Worm (Caenorhabditis elegans) whole organism, young adult: ENCODE measurements around the gene R07B1.8.
A peak's percentile ranks its signal among the peaks of the same experiment; 100 is the strongest.

Experiments used
- B0336.3 ChIP-seq: fragments of 200-800 bp; sonication (Bioruptor generic); IDR thresholded peaks from 2 replicates; pipeline ENCODE4 v1.3.6; 2022; ENCODE audit warnings: missing genetic modification characterization, missing compliant biosample characterization
- F55B11.4 ChIP-seq: sonication (generic microtip); optimal IDR thresholded peaks from 2 replicates; lab custom pipeline; 2016; ENCODE audit warnings: missing compliant biosample characterization, missing genetic modification characterization, borderline replicate concordance; ENCODE audit not compliant: insufficient read depth
- F57A8.1 ChIP-seq: fragments of 200-800 bp; sonication (Bioruptor generic); optimal IDR thresholded peaks from 2 replicates; lab custom pipeline; 2018; ENCODE audit warnings: mild to moderate bottlenecking, missing genetic modification characterization, moderate library complexity, missing compliant biosample characterization
- K11D2.4 ChIP-seq: fragments of 200-800 bp; sonication (Bioruptor generic); IDR thresholded peaks from 2 replicates; pipeline ENCODE4 v1.3.6; 2022; ENCODE audit warnings: missing genetic modification reagents, missing genetic modification characterization, missing compliant biosample characterization
- K12H6.12 ChIP-seq: fragments of 200-800 bp; sonication (Bioruptor generic); optimal IDR thresholded peaks from 2 replicates; lab custom pipeline; 2018; ENCODE audit warnings: mild to moderate bottlenecking, missing genetic modification characterization, missing compliant biosample characterization
- Y53G8AR.9 ChIP-seq: fragments of 200-800 bp; sonication (Bioruptor generic); conservative IDR thresholded peaks from 2 replicates; pipeline ENCODE4 v1.3.6; 2022; ENCODE audit warnings: missing genetic modification reagents, missing genetic modification characterization, missing compliant biosample characterization
- Y79H2A.3 ChIP-seq: fragments of 200-800 bp; sonication (Bioruptor generic); conservative IDR thresholded peaks from 2 replicates; pipeline ENCODE4 v1.3.6; 2022; ENCODE audit warnings: missing genetic modification reagents, missing genetic modification characterization, missing compliant biosample characterization
- akir-1 ChIP-seq: fragments of 200-800 bp; sonication (Bioruptor generic); optimal IDR thresholded peaks from 2 replicates; lab custom pipeline; 2018; ENCODE audit warnings: mild to moderate bottlenecking, missing genetic modification characterization, moderate library complexity, missing compliant biosample characterization
- attf-6 ChIP-seq: fragments of 200-800 bp; sonication (Bioruptor generic); IDR thresholded peaks from 2 replicates; pipeline ENCODE4 v1.3.6; 2022; ENCODE audit warnings: missing genetic modification reagents, missing genetic modification characterization, missing compliant biosample characterization
- cebp-1 ChIP-seq, 2 experiments: fragments of 200-800 bp in 1 of 2; sonication (Bioruptor generic) in 1 of 2; sonication (generic microtip) in 1 of 2; IDR thresholded peaks in 1 of 2; optimal IDR thresholded peaks in 1 of 2; 2 replicates each; pipeline versions ENCODE4 v1.3.6 to Lab custom; 2017 to 2022; ENCODE audit warnings: missing compliant biosample characterization in 2 of 2, missing genetic modification characterization in 2 of 2, mild to moderate bottlenecking in 1 of 2, missing genetic modification reagents in 1 of 2, moderate library complexity in 1 of 2
- ceh-79 ChIP-seq: sonication (generic microtip); optimal IDR thresholded peaks from 2 replicates; lab custom pipeline; 2017; ENCODE audit warnings: mild to moderate bottlenecking, missing genetic modification characterization, missing compliant biosample characterization
- ceh-91 ChIP-seq: fragments of 200-800 bp; sonication (Bioruptor generic); IDR thresholded peaks from 2 replicates; pipeline ENCODE4 v1.3.6; 2022; ENCODE audit warnings: missing genetic modification reagents, missing genetic modification characterization, missing compliant biosample characterization
- chd-7 ChIP-seq: sonication (generic microtip); optimal IDR thresholded peaks from 2 replicates; lab custom pipeline; 2016; ENCODE audit warnings: mild to moderate bottlenecking, missing genetic modification characterization, moderate library complexity, missing compliant biosample characterization
- efl-1 ChIP-seq: fragments of 150-350 bp; optimal IDR thresholded peaks from 2 replicates; lab custom pipeline; 2014; ENCODE audit warnings: missing biosample characterization, missing genetic modification reagents, missing genetic modification characterization
- egrh-3 ChIP-seq: fragments of 200-800 bp; sonication (Bioruptor generic); IDR thresholded peaks from 2 replicates; pipeline ENCODE4 v1.3.6; 2022; ENCODE audit warnings: missing genetic modification reagents, missing genetic modification characterization, missing compliant biosample characterization
- ets-4 ChIP-seq: fragments of 200-800 bp; sonication (Bioruptor generic); optimal IDR thresholded peaks from 2 replicates; lab custom pipeline; 2018; ENCODE audit warnings: mild to moderate bottlenecking, missing genetic modification characterization, missing compliant biosample characterization
- gei-17 ChIP-seq: fragments of 200-800 bp; sonication (Bioruptor generic); optimal IDR thresholded peaks from 2 replicates; lab custom pipeline; 2018; ENCODE audit warnings: mild to moderate bottlenecking, missing genetic modification characterization, missing compliant biosample characterization
- hlh-12 ChIP-seq: sonication (generic microtip); optimal IDR thresholded peaks from 2 replicates; lab custom pipeline; 2016; ENCODE audit warnings: missing genetic modification characterization, missing compliant biosample characterization
- hmg-20 ChIP-seq: fragments of 200-800 bp; sonication (Bioruptor generic); IDR thresholded peaks from 2 replicates; pipeline ENCODE4 v1.3.6; 2022; ENCODE audit warnings: missing genetic modification reagents, missing genetic modification characterization, missing compliant biosample characterization
- hsf-1 ChIP-seq: fragments of 200-800 bp; sonication (Bioruptor generic); IDR thresholded peaks from 2 replicates; pipeline ENCODE4 v1.3.6; 2022; ENCODE audit warnings: missing genetic modification reagents, missing genetic modification characterization, missing compliant biosample characterization
- let-526 ChIP-seq: fragments of 200-800 bp; sonication (Bioruptor generic); IDR thresholded peaks from 2 replicates; pipeline ENCODE4 v1.3.6; 2022; ENCODE audit warnings: missing genetic modification reagents, missing genetic modification characterization, missing compliant biosample characterization
- let-607 ChIP-seq, 2 experiments: fragments of 200-800 bp in 1 of 2; sonication (Bioruptor generic) in 1 of 2; sonication (generic microtip) in 1 of 2; optimal IDR thresholded peaks; 2 replicates each; lab custom pipeline; 2016 to 2018; ENCODE audit warnings: mild to moderate bottlenecking in 2 of 2, missing compliant biosample characterization in 2 of 2, missing genetic modification characterization in 2 of 2, moderate library complexity in 2 of 2, missing genotype in 1 of 2
- lin-35 ChIP-seq, 3 experiments: fragments of 150-350 bp in 2 of 3; sonication (generic microtip) in 1 of 3; optimal IDR thresholded peaks; 2 replicates each; lab custom pipeline; 2014 to 2018; ENCODE audit warnings: missing biosample characterization in 3 of 3, missing genetic modification characterization in 3 of 3, missing genetic modification reagents in 3 of 3
- lir-1 ChIP-seq: fragments of 200-800 bp; sonication (Bioruptor generic); conservative IDR thresholded peaks from 2 replicates; pipeline ENCODE4 v1.3.6; 2022; ENCODE audit warnings: missing genetic modification reagents, missing genetic modification characterization, missing compliant biosample characterization
- madf-10 ChIP-seq: sonication (generic microtip); optimal IDR thresholded peaks from 2 replicates; lab custom pipeline; 2016; ENCODE audit warnings: mild to moderate bottlenecking, missing genetic modification characterization, missing compliant biosample characterization
- madf-6 ChIP-seq: fragments of 200-800 bp; sonication (Bioruptor generic); IDR thresholded peaks from 2 replicates; pipeline ENCODE4 v1.3.6; 2022; ENCODE audit warnings: missing genetic modification reagents, missing genetic modification characterization, missing compliant biosample characterization
- madf-8 ChIP-seq: fragments of 200-800 bp; sonication (Bioruptor generic); conservative IDR thresholded peaks from 2 replicates; pipeline ENCODE4 v1.3.6; 2022; ENCODE audit warnings: missing genetic modification reagents, missing genetic modification characterization, missing compliant biosample characterization
- mel-28 ChIP-seq: sonication (generic microtip); optimal IDR thresholded peaks from 2 replicates; lab custom pipeline; 2016; ENCODE audit warnings: borderline replicate concordance, mild to moderate bottlenecking, missing genetic modification characterization, missing compliant biosample characterization
- nhr-80 ChIP-seq: sonication (generic microtip); optimal IDR thresholded peaks from 2 replicates; lab custom pipeline; 2016; ENCODE audit warnings: missing genetic modification characterization, missing compliant biosample characterization
- rcor-1 ChIP-seq: fragments of 200-800 bp; sonication (Bioruptor generic); IDR thresholded peaks from 2 replicates; pipeline ENCODE4 v1.3.6; 2022; ENCODE audit warnings: missing genetic modification reagents, missing genetic modification characterization, missing compliant biosample characterization
- rpc-1 ChIP-seq, 2 experiments: fragments of 150-350 bp in 1 of 2; sonication (generic microtip) in 1 of 2; optimal IDR thresholded peaks; 2 replicates each; lab custom pipeline; 2014 to 2018; ENCODE audit warnings: missing biosample characterization in 1 of 2, missing genetic modification characterization in 1 of 2, missing genetic modification reagents in 1 of 2, missing genotype in 1 of 2
- sdz-38 ChIP-seq: sonication (generic microtip); optimal IDR thresholded peaks from 2 replicates; lab custom pipeline; 2016; ENCODE audit warnings: missing genotype, missing genetic modification characterization, missing compliant biosample characterization
- sea-2 ChIP-seq: fragments of 200-800 bp; sonication (Bioruptor generic); IDR thresholded peaks from 2 replicates; pipeline ENCODE4 v1.3.6; 2022; ENCODE audit warnings: missing genetic modification characterization, missing compliant biosample characterization
- snpc-1.3 ChIP-seq: sonication (generic microtip); optimal IDR thresholded peaks from 2 replicates; lab custom pipeline; 2017; ENCODE audit warnings: missing genetic modification characterization, mild to moderate bottlenecking, missing compliant biosample characterization, antibody characterized with exemption, moderate library complexity, missing genotype, missing genetic modification reagents; ENCODE audit not compliant: insufficient read depth
- tlf-1 ChIP-seq: fragments of 200-800 bp; sonication (Bioruptor generic); optimal IDR thresholded peaks from 2 replicates; lab custom pipeline; 2018; ENCODE audit warnings: mild to moderate bottlenecking, missing genetic modification characterization, missing compliant biosample characterization
- zim-3 ChIP-seq: sonication (generic microtip); optimal IDR thresholded peaks from 2 replicates; lab custom pipeline; 2017; ENCODE audit warnings: mild to moderate bottlenecking, missing genetic modification characterization, moderate library complexity, missing compliant biosample characterization
- ztf-26 ChIP-seq: sonication (generic microtip); optimal IDR thresholded peaks from 2 replicates; lab custom pipeline; 2017; ENCODE audit warnings: missing genetic modification characterization, missing compliant biosample characterization

The R07B1.8 gene

DNA sequence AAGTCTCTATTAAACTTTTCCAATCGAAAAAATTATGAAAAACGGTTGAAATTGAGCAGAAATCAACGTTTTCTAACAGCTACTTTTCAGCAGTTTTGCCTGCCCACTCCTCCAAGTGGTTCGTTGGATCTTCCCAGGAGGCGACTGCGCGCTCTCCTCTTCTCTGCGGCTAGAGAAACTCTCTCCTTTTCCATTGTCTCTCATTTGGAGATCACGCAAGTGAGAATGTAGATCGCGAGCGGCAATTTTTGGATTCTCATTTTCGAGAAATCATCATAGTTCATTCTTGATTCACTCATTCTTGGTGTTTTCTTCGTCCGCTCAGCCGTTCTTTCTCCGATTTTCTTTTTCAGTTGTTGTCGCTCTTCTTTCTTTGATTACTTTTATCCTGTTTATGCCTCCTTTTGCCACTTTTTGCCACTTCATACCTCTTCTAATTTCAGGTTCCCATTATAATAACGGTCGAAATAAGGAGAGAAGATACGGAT, 11.4 kb upstream of the R07B1.8 start, which contains the start of gene mrp-4 (continued):
- no peak for TF ChIP-seq F55B11.4 (tag; lab: Kevin White, UChicago)
- TF ChIP-seq K11D2.4 (GFP tag; lab: Robert Waterston, UW) = no peak
- no peak for TF ChIP-seq cebp-1 (GFP tag; IDR thresholded peaks at IDR 0.05; lab: Robert Waterston, UW)
- TF ChIP-seq cebp-1 (tag; optimal IDR thresholded peaks at IDR 0.05; lab: Kevin White, UChicago) = no peak
- TF ChIP-seq snpc-1.3 (tag; lab: Kevin White, UChicago) = no peak
- TF ChIP-seq Y53G8AR.9 (GFP tag; lab: Robert Waterston, UW) = no peak
- no peak for TF ChIP-seq ztf-26 (tag; lab: Kevin White, UChicago)
- no peak for TF ChIP-seq zim-3 (tag; lab: Kevin White, UChicago)
- no peak for TF ChIP-seq rcor-1 (GFP tag; lab: Robert Waterston, UW)

DNA sequence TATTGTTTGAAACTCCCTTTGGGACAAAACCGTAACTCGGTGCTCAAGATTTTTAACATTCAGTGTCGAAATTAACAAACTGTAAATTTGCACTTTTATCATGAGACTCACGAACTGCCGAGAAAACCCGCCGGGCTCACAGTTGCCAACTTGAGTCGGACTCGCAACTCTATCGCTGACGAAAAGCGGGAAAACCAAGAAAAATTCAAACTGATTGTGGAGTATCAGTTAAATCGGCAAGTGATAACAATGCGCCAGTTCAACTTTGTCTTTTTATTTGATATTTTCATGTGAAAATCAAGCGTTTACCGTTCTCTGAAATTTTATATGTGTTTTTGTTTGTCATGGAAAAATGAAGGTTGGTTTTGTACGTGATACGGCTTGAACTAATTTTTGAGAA, 10.1 kb upstream of the R07B1.8 start:
- peak; percentile 68 for TF ChIP-seq nhr-80 (tag; lab: Kevin White, UChicago)
- no peak for TF ChIP-seq tlf-1 (GFP tag; lab: Kevin White, UChicago)
- no peak for TF ChIP-seq sea-2 (GFP tag; lab: Robert Waterston, UW)
- no peak for TF ChIP-seq Y79H2A.3 (GFP tag; lab: Robert Waterston, UW)
- TF ChIP-seq akir-1 (GFP tag; lab: Kevin White, UChicago) = no peak

DNA sequence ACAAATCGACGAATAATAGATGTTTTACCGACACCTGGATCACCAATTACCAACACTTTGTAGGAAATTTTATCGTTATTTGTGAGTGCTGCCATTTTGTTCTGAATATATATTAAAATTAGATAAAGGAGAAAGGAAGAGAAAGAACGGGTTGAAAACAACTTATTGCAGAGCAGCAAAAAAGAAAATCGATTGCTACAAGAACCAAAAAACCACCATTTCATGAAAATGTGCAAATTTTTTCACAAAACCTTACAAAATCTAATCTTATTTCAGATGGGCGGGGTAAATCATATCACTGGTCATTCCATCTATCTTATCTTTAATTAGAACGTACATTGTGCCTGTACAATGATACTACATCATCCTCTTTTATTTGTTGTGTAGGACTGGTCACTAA, 9.7 kb upstream of the R07B1.8 start, which contains the start of gene glo-1:
glo-1 (minus strand) TSS at position 101 of the 400 bp plus-strand sequence.
- TF ChIP-seq rpc-1 (optimal IDR thresholded peaks at IDR 0.05; lab: Kevin White, UChicago) = no peak
- no peak for TF ChIP-seq rpc-1 (tag; optimal IDR thresholded peaks at IDR 0.05; lab: Kevin White, UChicago)
- TF ChIP-seq madf-8 = no peak
- TF ChIP-seq F57A8.1 = no peak
- TF ChIP-seq, all 124 proteins: peak for 0

DNA sequence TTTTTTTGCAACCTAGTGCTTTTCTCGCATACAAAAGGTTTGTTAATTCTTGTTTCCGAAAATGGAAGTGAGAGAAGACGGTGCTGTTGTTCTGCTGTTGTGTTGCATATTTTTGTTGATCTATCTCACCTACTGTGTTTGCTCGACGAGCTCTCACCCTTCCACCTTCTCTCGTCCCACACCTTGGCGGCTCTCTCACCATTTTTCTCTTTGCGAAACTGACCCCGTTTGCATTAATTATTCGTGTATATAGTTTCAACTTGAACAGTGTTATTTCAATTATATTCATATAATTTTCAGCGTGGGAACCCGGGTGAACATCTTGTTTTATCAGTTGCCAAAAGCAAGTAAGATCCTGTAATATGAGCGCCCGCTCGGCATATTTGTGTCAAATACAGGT, 4.7 kb upstream of the R07B1.8 start, which contains the start of gene R07B1.9:
R07B1.9 (plus strand) TSS at position 301 of the 400 bp plus-strand sequence.
- no peak for TF ChIP-seq ets-4 (GFP tag; lab: Kevin White, UChicago)
- TF ChIP-seq hsf-1 (GFP tag; lab: Robert Waterston, UW) = no peak
- TF ChIP-seq K12H6.12 (tag; lab: Kevin White, UChicago) = no peak
- no peak for TF ChIP-seq ceh-91 (GFP tag; lab: Robert Waterston, UW)
- no peak for TF ChIP-seq mel-28 (tag; lab: Kevin White, UChicago)

DNA sequence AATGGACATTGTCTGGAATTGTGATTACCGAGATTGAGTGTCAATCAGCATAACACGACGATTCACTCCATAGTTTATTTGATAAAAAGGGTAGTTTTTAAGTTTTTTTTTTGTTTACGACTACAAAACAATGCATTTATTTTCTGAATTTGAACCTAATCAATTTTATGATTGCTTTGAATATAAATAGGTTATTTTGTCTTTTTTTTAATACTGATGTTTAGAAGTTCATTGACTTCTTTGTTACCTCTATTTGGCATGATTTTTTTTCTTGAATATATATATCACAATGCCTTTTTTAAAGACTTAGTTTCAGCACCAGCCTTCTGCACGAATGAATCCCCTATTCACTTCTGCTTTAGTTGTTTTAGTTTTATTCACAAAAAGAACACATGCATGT, 2.9 kb downstream of the R07B1.8 start, which contains the start of gene R07B1.13:
R07B1.13 (plus strand) TSS at position 301 of the 400 bp plus-strand sequence.
- TF ChIP-seq lin-35 (GFP tag; optimal IDR thresholded peaks at IDR 0.05; lab: Kevin White, UChicago) = no peak
- no peak for TF ChIP-seq tlf-1 (GFP tag; lab: Kevin White, UChicago)
- no peak for TF ChIP-seq B0336.3 (GFP tag; lab: Robert Waterston, UW)
- TF ChIP-seq, all 124 proteins: peak for 0

DNA sequence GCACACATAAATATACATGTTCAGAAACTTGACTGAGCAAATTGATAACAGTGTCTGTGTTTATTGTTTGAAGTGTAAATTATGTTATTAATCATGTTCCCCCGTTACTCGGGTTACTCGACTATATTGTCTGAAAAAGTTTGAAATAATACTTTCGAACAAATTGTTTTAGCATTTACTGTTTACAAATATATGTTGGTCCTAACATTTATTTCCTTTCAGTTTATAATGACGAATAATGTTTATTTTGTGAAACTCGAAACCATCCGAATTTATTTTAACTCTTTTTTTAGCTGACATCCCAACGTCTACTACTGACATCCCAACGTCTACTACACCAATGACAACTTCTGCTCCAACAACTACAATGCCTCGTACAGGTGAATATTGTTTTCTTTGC, 3.6 kb downstream of the R07B1.8 start, which contains the start of gene R07B1.7:
R07B1.7 (plus strand) TSS at position 301 of the 400 bp plus-strand sequence.
- TF ChIP-seq hmg-20 (GFP tag; lab: Robert Waterston, UW) = no peak
- no peak for TF ChIP-seq chd-7
- TF ChIP-seq gei-17 = no peak
- no peak for TF ChIP-seq hlh-12 (tag; lab: Kevin White, UChicago)
- TF ChIP-seq Y53G8AR.9 (GFP tag; lab: Robert Waterston, UW) = no peak
- no peak for TF ChIP-seq lir-1 (GFP tag; lab: Robert Waterston, UW)
- no peak for TF ChIP-seq hsf-1 (GFP tag; lab: Robert Waterston, UW)
- TF ChIP-seq let-607 (tag; optimal IDR thresholded peaks at IDR 0.05; lab: Kevin White, UChicago) = no peak
- TF ChIP-seq attf-6 (GFP tag; lab: Robert Waterston, UW) = no peak
- no peak for TF ChIP-seq madf-6
- TF ChIP-seq egrh-3 (GFP tag; lab: Robert Waterston, UW) = no peak
- no peak for TF ChIP-seq efl-1 (GFP tag; lab: Kevin White, UChicago)
- TF ChIP-seq let-526 = no peak
- no peak for TF ChIP-seq ceh-79 (tag; lab: Kevin White, UChicago)
- TF ChIP-seq sdz-38 (tag; lab: Kevin White, UChicago) = no peak
- no peak for TF ChIP-seq madf-10
- no peak for TF ChIP-seq ztf-26 (tag; lab: Kevin White, UChicago)
- TF ChIP-seq, all 124 proteins: peak for 0
